Worm (Caenorhabditis elegans): ENCODE data around the gene K01G12.3.

DNA sequence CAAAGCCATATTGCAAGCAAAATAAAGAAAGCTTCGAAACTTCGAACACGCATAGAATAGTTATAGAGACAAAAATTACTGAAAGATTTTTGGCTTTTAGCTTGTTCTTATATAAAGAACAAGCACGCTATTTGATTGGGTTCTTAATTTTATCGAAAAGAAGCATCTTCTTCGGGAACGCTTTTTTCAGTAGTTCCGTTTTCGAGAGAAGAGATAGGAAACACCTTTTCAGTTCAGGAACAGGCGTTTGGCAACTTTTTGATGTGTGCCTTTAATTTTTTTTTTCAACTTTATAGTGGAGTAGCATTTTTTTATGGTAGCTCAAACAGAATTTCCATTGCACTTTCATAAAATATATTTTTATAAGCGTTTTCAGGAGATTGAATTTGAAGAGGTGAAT, 30.5 kb upstream of the K01G12.3 start, which contains the start of gene R05A10.7:
- no peak for TF ChIP-seq aly-2 (tag; optimal IDR thresholded peaks at IDR 0.05)
- TF ChIP-seq skn-1 (tag; optimal IDR thresholded peaks at IDR 0.05), result no peak
- TF ChIP-seq nhr-111 (GFP tag; optimal IDR thresholded peaks at IDR 0.05), result no peak
